Worm (Caenorhabditis elegans): ENCODE measurements around the gene F15G9.2.
A peak's percentile ranks its signal among the peaks of the same experiment; 100 is the strongest.

Gene F15G9.2

DNA sequence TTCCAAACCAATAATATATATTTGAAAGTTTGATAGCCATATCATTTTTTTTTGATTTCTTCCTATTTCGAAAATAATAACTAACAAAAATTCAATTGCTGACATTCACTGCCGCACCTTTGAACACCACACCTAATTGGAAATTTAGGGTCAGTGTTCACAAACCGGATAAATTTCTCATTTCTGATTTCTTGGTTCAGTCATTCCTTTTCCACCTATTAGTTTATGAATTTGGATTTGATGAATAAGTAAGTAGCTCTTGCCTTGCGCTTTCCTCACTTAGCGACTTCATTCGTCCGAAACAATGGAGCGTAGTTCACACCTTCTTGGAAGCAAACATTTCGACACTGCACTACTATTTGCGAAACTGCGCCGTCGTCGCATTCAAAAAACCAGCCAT lies 7.4 kb downstream of the F15G9.2 start, which contains the start of gene F15G9.1:
F15G9.1 (plus strand) TSS at position 301 of the 400 bp plus-strand sequence.
- no peak for TF ChIP-seq pag-3 (tag; optimal IDR thresholded peaks at IDR 0.05; ENCODE audit: borderline replicate concordance, insufficient read depth)
- no peak for TF ChIP-seq nhr-28 (tag; optimal IDR thresholded peaks at IDR 0.05)
- no peak for TF ChIP-seq fkh-10 (GFP tag; optimal IDR thresholded peaks at IDR 0.05)
- no peak for TF ChIP-seq aha-1 (tag; optimal IDR thresholded peaks at IDR 0.05)
- no peak for TF ChIP-seq ztf-4 (tag; optimal IDR thresholded peaks at IDR 0.05)
- no peak for TF ChIP-seq elt-2 (tag; optimal IDR thresholded peaks at IDR 0.05)
- TF ChIP-seq nhr-71 (tag; optimal IDR thresholded peaks at IDR 0.05) = no peak
- no peak for TF ChIP-seq lin-35 (GFP tag; optimal IDR thresholded peaks at IDR 0.05)
- no peak for TF ChIP-seq nhr-85 (tag)

DNA sequence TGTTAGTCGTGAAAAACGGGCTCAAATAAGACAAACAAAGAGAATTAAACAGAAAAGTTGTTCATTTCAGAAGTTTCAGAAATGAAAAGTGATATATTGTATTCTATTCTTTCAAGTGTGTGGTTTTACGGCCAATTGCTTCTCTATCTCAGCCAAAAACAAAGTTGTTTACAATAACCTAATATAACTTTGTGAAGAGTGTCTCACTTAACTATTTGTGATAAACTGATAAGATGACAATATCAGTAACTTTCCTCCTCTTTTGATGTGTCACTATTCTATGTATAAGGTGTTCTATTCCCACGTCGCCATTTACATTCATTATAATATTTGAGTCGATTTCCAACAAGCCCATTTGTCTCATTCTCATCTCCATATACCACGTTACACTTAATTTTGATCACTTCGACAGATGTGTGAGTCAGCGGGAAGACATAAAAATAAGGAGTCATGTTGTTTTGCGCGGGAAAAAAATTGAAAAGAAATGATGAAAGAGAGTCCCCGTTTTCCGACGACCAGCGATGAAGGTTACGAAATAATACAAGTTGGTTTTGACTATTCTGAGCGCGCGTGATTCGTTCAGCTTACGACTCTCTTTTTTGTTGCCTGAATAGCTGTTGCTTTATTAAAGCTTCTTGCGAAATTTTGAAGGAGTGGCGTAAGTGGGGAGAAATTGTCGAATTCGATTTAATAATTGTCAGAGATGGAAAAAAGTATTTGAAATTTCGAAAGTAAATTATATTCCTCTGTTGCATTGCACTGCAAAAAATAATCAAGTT lies 8.1 kb downstream of the F15G9.2 start:
- no peak for TF ChIP-seq jun-1 (tag; optimal IDR thresholded peaks at IDR 0.05)
- peak; percentile 9 for TF ChIP-seq nhr-20 (tag; optimal IDR thresholded peaks at IDR 0.05)
- peak; percentile 7 for TF ChIP-seq mep-1 (tag; optimal IDR thresholded peaks at IDR 0.05)
- no peak for TF ChIP-seq tbx-2 (tag; optimal IDR thresholded peaks at IDR 0.05)
- TF ChIP-seq dpl-1 (GFP tag; optimal IDR thresholded peaks at IDR 0.05) = peak; percentile 16 to 40 (median 29)
- TF ChIP-seq nhr-47 (tag; optimal IDR thresholded peaks at IDR 0.05) = peak; percentile 0
- peak; percentile 32 for TF ChIP-seq fkh-8 (tag; optimal IDR thresholded peaks at IDR 0.05)
- peak in 1 of 2 experiments; percentile 0 for TF ChIP-seq mdl-1 (tag; optimal IDR thresholded peaks at IDR 0.05)
- no peak for TF ChIP-seq elt-2 (tag; optimal IDR thresholded peaks at IDR 0.05)
- peak; percentile 47 for TF ChIP-seq nhr-71 (tag; optimal IDR thresholded peaks at IDR 0.05)
- TF ChIP-seq lin-14 (GFP tag; optimal IDR thresholded peaks at IDR 0.05) = peak; percentile 86
- TF ChIP-seq ceh-82 (tag; optimal IDR thresholded peaks at IDR 0.05) = peak in 1 of 3 experiments; percentile 25
- peak in 1 of 2 experiments; percentile 54 for TF ChIP-seq lsy-2 (tag; optimal IDR thresholded peaks at IDR 0.05)
- TF ChIP-seq snpc-4 (tag; optimal IDR thresholded peaks at IDR 0.05) = no peak
- peak; percentile 74 for TF ChIP-seq fkh-10 (GFP tag; optimal IDR thresholded peaks at IDR 0.05)
- TF ChIP-seq nhr-237 (tag; optimal IDR thresholded peaks at IDR 0.05) = no peak
- no peak for TF ChIP-seq hpl-2 (GFP tag; optimal IDR thresholded peaks at IDR 0.05)
- peak; percentile 79 for TF ChIP-seq nhr-85 (tag)
- peak; percentile 74 for TF ChIP-seq skn-1 (tag; optimal IDR thresholded peaks at IDR 0.05)
- TF ChIP-seq egl-27 (tag; optimal IDR thresholded peaks at IDR 0.05) = no peak
- no peak for TF ChIP-seq C04F5.9 (tag; optimal IDR thresholded peaks at IDR 0.05)
- TF ChIP-seq isw-1 (GFP tag; IDR thresholded peaks at IDR 0.05) = peak; percentile 26; the same call in 1 of the 2 replicates
- TF ChIP-seq unc-130 (tag; optimal IDR thresholded peaks at IDR 0.05) = no peak
- no peak for TF ChIP-seq fos-1 (tag; optimal IDR thresholded peaks at IDR 0.05)
- no peak for TF ChIP-seq vab-15 (tag; optimal IDR thresholded peaks at IDR 0.05)
- TF ChIP-seq blmp-1 (tag; optimal IDR thresholded peaks at IDR 0.05) = peak; percentile 32
- no peak for TF ChIP-seq lin-15B (tag; optimal IDR thresholded peaks at IDR 0.05)
- no peak for TF ChIP-seq unc-98 (GFP tag; IDR thresholded peaks at IDR 0.05)
- peak in 1 of 2 experiments; percentile 47 for TF ChIP-seq efl-1 (optimal IDR thresholded peaks at IDR 0.05)
- TF ChIP-seq efl-1 (GFP tag; optimal IDR thresholded peaks at IDR 0.05 in 1 of 2) = no peak
- TF ChIP-seq C16A3.4 (tag; optimal IDR thresholded peaks at IDR 0.05) = peak; percentile 3
- no peak for TF ChIP-seq elt-3 (tag; optimal IDR thresholded peaks at IDR 0.05)
- TF ChIP-seq alr-1 (tag; optimal IDR thresholded peaks at IDR 0.05; ENCODE audit: borderline replicate concordance) = no peak
- no peak for TF ChIP-seq aha-1 (tag; optimal IDR thresholded peaks at IDR 0.05)

DNA sequence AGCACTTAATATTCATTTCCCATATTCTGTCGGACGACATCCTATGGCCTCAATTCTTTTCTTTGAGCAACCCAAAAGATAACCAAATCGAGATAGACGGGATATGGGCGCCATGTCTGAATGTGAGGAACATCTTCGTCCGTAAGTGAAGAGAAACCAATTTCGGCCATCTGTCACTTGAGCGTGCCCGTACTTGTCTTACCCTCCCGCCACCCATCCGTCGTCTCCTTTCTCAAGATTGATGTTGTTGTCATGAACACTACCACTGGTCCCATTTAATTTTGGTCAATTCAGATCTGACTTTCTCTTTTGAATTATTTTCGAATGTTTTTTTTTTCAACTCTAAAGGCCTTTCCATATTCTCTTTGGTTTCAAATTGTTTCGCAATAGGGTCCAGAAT lies 10.7 kb downstream of the F15G9.2 start:
- no peak for TF ChIP-seq nhr-77 (tag; optimal IDR thresholded peaks at IDR 0.05)
- TF ChIP-seq ztf-11 (tag; optimal IDR thresholded peaks at IDR 0.05) = peak in 1 of 2 experiments; percentile 29
- TF ChIP-seq blmp-1 (tag; optimal IDR thresholded peaks at IDR 0.05) = peak; percentile 52
- no peak for TF ChIP-seq xbp-1 (tag; optimal IDR thresholded peaks at IDR 0.05)
- TF ChIP-seq lin-14 (GFP tag; optimal IDR thresholded peaks at IDR 0.05) = peak; percentile 22
- no peak for TF ChIP-seq grh-1 (GFP tag; IDR thresholded peaks at IDR 0.05)
- TF ChIP-seq rnt-1 (tag; optimal IDR thresholded peaks at IDR 0.05) = no peak

All from whole organism, L1 larva.